Fruit fly (Drosophila melanogaster) whole organism, embryonic: ENCODE data around the gene CG9664.

Experiments
- Asciz ChIP-seq: fragments of 200-800 bp; sonication (Bioruptor generic); optimal IDR thresholded peaks from 2 replicates; lab custom pipeline; 2017; ENCODE audit warnings: missing biosample characterization, mild to moderate bottlenecking, missing genetic modification characterization, missing genetic modification reagents
- CG10366 ChIP-seq: fragments of 200-800 bp; sonication (Bioruptor generic); IDR thresholded peaks from 2 replicates; pipeline ENCODE4 v1.3.6; 2022; ENCODE audit warnings: missing biosample characterization, missing genetic modification characterization
- CG10654 ChIP-seq: fragments of 200-800 bp; sonication (Bioruptor generic); optimal IDR thresholded peaks from 2 replicates; lab custom pipeline; 2016; ENCODE audit warnings: missing biosample characterization, missing genetic modification characterization
- CG12071 ChIP-seq: fragments of 200-800 bp; sonication (Bioruptor generic); optimal IDR thresholded peaks from 3 replicates; lab custom pipeline; 2018; ENCODE audit warnings: missing biosample characterization, mild to moderate bottlenecking, missing genetic modification characterization
- CG1647 ChIP-seq: fragments of 200-800 bp; sonication (Bioruptor generic); optimal IDR thresholded peaks from 3 replicates; lab custom pipeline; 2016; ENCODE audit warnings: missing biosample characterization, missing genetic modification characterization
- CG18599 ChIP-seq: fragments of 200-800 bp; sonication (Bioruptor generic); optimal IDR thresholded peaks from 3 replicates; lab custom pipeline; 2017; ENCODE audit warnings: missing biosample characterization, missing genetic modification characterization, mild to moderate bottlenecking, moderate library complexity, missing genetic modification reagents
- CG2116 ChIP-seq: fragments of 200-800 bp; sonication (Bioruptor generic); optimal IDR thresholded peaks from 3 replicates; lab custom pipeline; 2018; ENCODE audit warnings: missing biosample characterization, mild to moderate bottlenecking, missing genetic modification characterization
- CG31441 ChIP-seq: fragments of 200-800 bp; sonication (Bioruptor generic); IDR thresholded peaks from 2 replicates; pipeline ENCODE4 v1.3.6; 2022; ENCODE audit warnings: missing biosample characterization, missing genetic modification characterization
- CG3163 ChIP-seq: fragments of 200-800 bp; sonication (Bioruptor generic); optimal IDR thresholded peaks from 3 replicates; lab custom pipeline; 2016; ENCODE audit warnings: missing biosample characterization, missing genetic modification characterization
- CG34376 ChIP-seq: fragments of 200-800 bp; sonication (Bioruptor generic); optimal IDR thresholded peaks from 2 replicates; lab custom pipeline; 2018; ENCODE audit warnings: missing biosample characterization, mild to moderate bottlenecking, missing genetic modification characterization
- CG3726 ChIP-seq: fragments of 200-800 bp; sonication (Bioruptor generic); IDR thresholded peaks from 3 replicates; pipeline ENCODE4, ENCODE4 v1.3.6; 2022; ENCODE audit warnings: missing biosample characterization, missing genetic modification characterization
- CG42726 ChIP-seq: fragments of 200-800 bp; sonication (Bioruptor generic); IDR thresholded peaks from 2 replicates; pipeline ENCODE4 v1.3.6; 2022; ENCODE audit warnings: missing biosample characterization, missing genetic modification characterization; ENCODE audit not compliant: partially characterized antibody
- CG4404 ChIP-seq: fragments of 200-800 bp; sonication (Bioruptor generic); IDR thresholded peaks from 2 replicates; pipeline ENCODE4 v1.3.6; 2022; ENCODE audit warnings: missing biosample characterization, missing genetic modification characterization
- CG5180 ChIP-seq: fragments of 200-800 bp; sonication (Bioruptor generic); optimal IDR thresholded peaks from 3 replicates; lab custom pipeline; 2017; ENCODE audit warnings: missing biosample characterization, missing genetic modification characterization, mild to moderate bottlenecking, moderate library complexity, missing genetic modification reagents
- CG6765 ChIP-seq: fragments of 200-800 bp; sonication (Bioruptor generic); optimal IDR thresholded peaks from 3 replicates; lab custom pipeline; 2017; ENCODE audit warnings: missing biosample characterization, mild to moderate bottlenecking, missing genetic modification characterization
- CG7271 ChIP-seq: fragments of 200-800 bp; sonication (Bioruptor generic); optimal IDR thresholded peaks from 2 replicates; lab custom pipeline; 2018; ENCODE audit warnings: missing biosample characterization, mild to moderate bottlenecking, missing genetic modification characterization, moderate library complexity
- CG8281 ChIP-seq: fragments of 200-800 bp; sonication (Bioruptor generic); optimal IDR thresholded peaks from 2 replicates; lab custom pipeline; 2018; ENCODE audit warnings: missing biosample characterization, mild to moderate bottlenecking, missing genetic modification characterization, moderate library complexity
- CG8359 ChIP-seq: fragments of 200-800 bp; sonication (Bioruptor generic); optimal IDR thresholded peaks from 2 replicates; lab custom pipeline; 2017; ENCODE audit warnings: missing biosample characterization, mild to moderate bottlenecking, missing genetic modification characterization, borderline replicate concordance
- Dp ChIP-seq: fragments of 200-800 bp; sonication (Bioruptor generic); optimal IDR thresholded peaks from 2 replicates; lab custom pipeline; 2018; ENCODE audit warnings: missing biosample characterization, mild to moderate bottlenecking, missing genetic modification characterization, moderate library complexity
- Eip74EF ChIP-seq, 2 experiments: fragments of 200-800 bp in 1 of 2; fragments of >200 bp in 1 of 2; sonication (Bioruptor generic) in 1 of 2; optimal IDR thresholded peaks; 2 replicates each; lab custom pipeline; 2017 to 2019; ENCODE audit warnings: missing biosample characterization in 2 of 2, missing genetic modification characterization in 2 of 2, mild to moderate bottlenecking in 1 of 2, moderate library complexity in 1 of 2
- GATAe ChIP-seq: fragments of 200-800 bp; sonication (Bioruptor generic); conservative IDR thresholded peaks from 2 replicates; pipeline ENCODE4 v1.3.6; 2022; ENCODE audit warnings: missing biosample characterization, missing genetic modification characterization
- HHEX ChIP-seq: fragments of 200-800 bp; sonication (Bioruptor generic); optimal IDR thresholded peaks from 3 replicates; lab custom pipeline; 2017; ENCODE audit warnings: missing biosample characterization, mild to moderate bottlenecking, missing genetic modification characterization, missing genetic modification reagents
- HLH54F ChIP-seq: fragments of 200-800 bp; sonication (Bioruptor generic); optimal IDR thresholded peaks from 3 replicates; lab custom pipeline; 2016; ENCODE audit warnings: missing biosample characterization, missing genetic modification characterization
- Jarid2 ChIP-seq: fragments of 200-800 bp; sonication (Bioruptor generic); optimal IDR thresholded peaks from 3 replicates; lab custom pipeline; 2017; ENCODE audit warnings: mild to moderate bottlenecking, missing biosample characterization, missing genetic modification reagents, missing genetic modification characterization
- MBD-R2 ChIP-seq: fragments of 200-800 bp; sonication (Bioruptor generic); IDR thresholded peaks from 2 replicates; pipeline ENCODE4 v1.3.6; 2022; ENCODE audit warnings: missing biosample characterization, missing genetic modification characterization
- Med ChIP-seq: fragments of 200-800 bp; sonication (Bioruptor generic); peaks from one replicate; lab custom pipeline; 2016; ENCODE audit warnings: missing biosample characterization, missing genetic modification characterization, mild to moderate bottlenecking, inconsistent platforms, moderate library complexity
- Meics ChIP-seq: fragments of 200-800 bp; sonication (Bioruptor generic); optimal IDR thresholded peaks from 2 replicates; lab custom pipeline; 2017; ENCODE audit warnings: missing biosample characterization, mild to moderate bottlenecking, missing genetic modification characterization
- Mrtf ChIP-seq: fragments of 200-800 bp; sonication (Bioruptor generic); IDR thresholded peaks from 3 replicates; pipeline ENCODE4 v1.3.6; 2022; ENCODE audit warnings: missing biosample characterization, missing genetic modification characterization
- Oli ChIP-seq: fragments of 200-800 bp; sonication (Bioruptor generic); optimal IDR thresholded peaks from 2 replicates; lab custom pipeline; 2018; ENCODE audit warnings: missing biosample characterization, mild to moderate bottlenecking, missing genetic modification characterization, moderate library complexity
- PHDP ChIP-seq: fragments of 200-800 bp; sonication (Bioruptor generic); optimal IDR thresholded peaks from 3 replicates; lab custom pipeline; 2018; ENCODE audit warnings: missing biosample characterization, mild to moderate bottlenecking, missing genetic modification characterization, moderate library complexity
- TFAM ChIP-seq: fragments of 200-800 bp; sonication (Bioruptor generic); optimal IDR thresholded peaks from 2 replicates; lab custom pipeline; 2017; ENCODE audit warnings: missing biosample characterization, missing genetic modification characterization, inconsistent platforms
- aop ChIP-seq: fragments of 200-800 bp; sonication (Bioruptor generic); IDR thresholded peaks from 2 replicates; pipeline ENCODE4 v1.3.6; 2022; ENCODE audit warnings: missing biosample characterization, missing genetic modification characterization
- ara ChIP-seq: fragments of 200-800 bp; sonication (Bioruptor generic); IDR thresholded peaks from 2 replicates; pipeline ENCODE4 v1.3.6; 2022; ENCODE audit warnings: missing biosample characterization, missing genetic modification characterization
- br ChIP-seq: fragments of >200 bp; optimal IDR thresholded peaks from 2 replicates; lab custom pipeline; 2017
- cwo ChIP-seq: fragments of 200-800 bp; sonication (Bioruptor generic); optimal IDR thresholded peaks from 3 replicates; lab custom pipeline; 2017; ENCODE audit warnings: missing biosample characterization, missing genetic modification characterization, mild to moderate bottlenecking, moderate library complexity, missing genetic modification reagents
- gsb ChIP-seq: fragments of 200-800 bp; sonication (Bioruptor generic); IDR thresholded peaks from 2 replicates; pipeline ENCODE4 v1.3.6; 2022; ENCODE audit warnings: missing biosample characterization, missing genetic modification characterization
- gt ChIP-seq: fragments of 200-800 bp; sonication (Bioruptor generic); IDR thresholded peaks from 2 replicates; pipeline ENCODE4 v1.3.6; 2022; ENCODE audit warnings: missing biosample characterization, missing genetic modification characterization
- h ChIP-seq: fragments of >200 bp; optimal IDR thresholded peaks from 2 replicates; lab custom pipeline; 2017
- lab ChIP-seq: fragments of 200-800 bp; sonication (Bioruptor generic); optimal IDR thresholded peaks from 3 replicates; lab custom pipeline; 2017; ENCODE audit warnings: missing biosample characterization, missing genetic modification characterization, mild to moderate bottlenecking, moderate library complexity, missing genetic modification reagents
- mirr ChIP-seq: fragments of 200-800 bp; sonication (Bioruptor generic); optimal IDR thresholded peaks from 3 replicates; lab custom pipeline; 2018; ENCODE audit warnings: missing biosample characterization, mild to moderate bottlenecking, missing genetic modification characterization
- nerfin-2 ChIP-seq: fragments of 200-800 bp; sonication (Bioruptor generic); IDR thresholded peaks from 2 replicates; pipeline ENCODE4 v1.3.6; 2022; ENCODE audit warnings: missing biosample characterization, missing genetic modification characterization; ENCODE audit not compliant: partially characterized antibody
- pb ChIP-seq: fragments of 200-800 bp; sonication (Bioruptor generic); optimal IDR thresholded peaks from 3 replicates; lab custom pipeline; 2016; ENCODE audit warnings: missing biosample characterization, missing genetic modification characterization
- pfk ChIP-seq: fragments of 200-800 bp; sonication (Bioruptor generic); optimal IDR thresholded peaks from 2 replicates; lab custom pipeline; 2018; ENCODE audit warnings: missing biosample characterization, mild to moderate bottlenecking, missing genetic modification characterization, moderate library complexity
- rib ChIP-seq: fragments of 200-800 bp; sonication (Bioruptor generic); IDR thresholded peaks from 2 replicates; pipeline ENCODE4 v1.3.6; 2022; ENCODE audit warnings: missing biosample characterization, missing genetic modification characterization
- schlank ChIP-seq: fragments of 200-800 bp; sonication (Bioruptor generic); optimal IDR thresholded peaks from 2 replicates; lab custom pipeline; 2018; ENCODE audit warnings: missing biosample characterization, mild to moderate bottlenecking, missing genetic modification characterization
- sqz ChIP-seq: fragments of 200-800 bp; sonication (Bioruptor generic); optimal IDR thresholded peaks from 3 replicates; lab custom pipeline; 2018; ENCODE audit warnings: missing biosample characterization, mild to moderate bottlenecking, missing genetic modification characterization
- ssp ChIP-seq: fragments of 200-800 bp; sonication (Bioruptor generic); IDR thresholded peaks from 2 replicates; pipeline ENCODE4 v1.3.6; 2022; ENCODE audit warnings: missing biosample characterization, missing genetic modification characterization

CG9664 gene

dm6 chr2L:3323319-3324287 lies 29.1 kb upstream of the CG9664 start, which contains the start of gene CG33281 (continued):
- TF ChIP-seq mirr (GFP tag; lab: Kevin White, UChicago) (peak; percentile 67), CG12071 (GFP tag; lab: Kevin White, UChicago) (peak; percentile 73), CG3726 (GFP tag; lab: Robert Waterston, UW) (no peak), CG34376 (peak; percentile 43), CG18599 (GFP tag; lab: Kevin White, UChicago) (peak; percentile 49), pfk (GFP tag; lab: Kevin White, UChicago) (peak; percentile 12), CG31441 (peak; percentile 23; the same call in 1 of the 2 replicates), gsb (GFP tag; lab: Robert Waterston, UW) (0 out of 2 replicates have a peak, but pooled peaks have one; percentile 28), cwo (peak; percentile 84), Jarid2 (GFP tag; lab: Kevin White, UChicago) (peak; percentile 9), CG7271 (no peak), CG8359 (GFP tag; lab: Kevin White, UChicago) (peak; percentile 33), HLH54F (GFP tag; lab: Kevin White, UChicago) (no peak), nerfin-2 (no peak), HHEX (GFP tag; lab: Kevin White, UChicago) (peak; percentile 75), Mrtf (GFP tag; lab: Robert Waterston, UW) (no peak), Asciz (GFP tag; lab: Kevin White, UChicago) (peak; percentile 56), Meics (GFP tag; lab: Kevin White, UChicago) (peak; percentile 93), CG4404 (no peak), GATAe (GFP tag; lab: Robert Waterston, UW) (peak; percentile 73), aop (no peak), ssp (no peak), schlank (tag; lab: Kevin White, UChicago) (no peak), lab (peak; percentile 63), CG5180 (GFP tag; lab: Kevin White, UChicago) (peak; percentile 59), ara (GFP tag; lab: Robert Waterston, UW) (0 out of 2 replicates have a peak, but pooled peaks have one; percentile 37), CG10654 (GFP tag; lab: Kevin White, UChicago) (no peak), CG6765 (GFP tag; lab: Kevin White, UChicago) (peak; percentile 51), CG8281 (tag; lab: Kevin White, UChicago) (peak; percentile 29), TFAM (GFP tag; lab: Kevin White, UChicago) (no peak), PHDP (peak; percentile 4)
- TF ChIP-seq, all 482 proteins: peak for 45

DNA sequence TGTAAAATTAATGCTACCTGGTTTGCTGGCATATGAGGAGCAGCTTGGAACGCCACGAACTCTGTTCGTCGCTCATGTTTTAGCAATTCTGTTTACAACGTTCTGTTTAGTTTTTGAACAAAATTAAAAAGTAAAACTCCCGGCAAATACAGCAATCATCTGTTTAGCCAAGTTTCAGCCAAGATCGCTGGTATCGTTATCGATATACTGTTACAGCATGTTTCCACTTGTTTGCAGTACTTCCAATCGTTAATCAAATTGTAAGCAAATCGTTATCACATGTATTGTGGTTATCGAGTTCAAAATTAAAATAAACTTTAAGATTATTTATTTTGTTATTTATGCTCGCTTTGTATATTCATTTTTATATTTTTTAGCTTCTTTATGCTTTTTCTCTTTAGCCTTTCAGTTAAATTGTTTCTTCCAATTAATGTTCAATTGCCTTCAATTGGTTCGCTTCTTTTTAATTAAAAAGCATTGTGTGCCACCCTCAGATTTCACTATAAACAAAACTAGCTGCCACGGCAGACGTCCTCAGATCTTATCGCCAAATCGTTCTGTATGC lies 25.3 kb upstream of the CG9664 start, which contains the start of the genes Fign and CG8837:
Fign (minus strand) TSS at position 142 of the 565 bp plus-strand sequence.
CG8837 (plus strand) TSS at position 515 of the 565 bp plus-strand sequence.
- TF ChIP-seq pb (GFP tag; lab: Kevin White, UChicago), result no peak
- no peak for TF ChIP-seq h
- peak; percentile 60 for TF ChIP-seq MBD-R2
- peak; percentile 52 for TF ChIP-seq Med
- TF ChIP-seq CG31441, result no peak
- TF ChIP-seq CG10366 (GFP tag; lab: Robert Waterston, UW), result no peak
- no peak for TF ChIP-seq CG3163 (GFP tag; lab: Kevin White, UChicago)
- no peak; the same call in 1 of the 2 replicates for TF ChIP-seq CG42726 (GFP tag; lab: Robert Waterston, UW)
- TF ChIP-seq rib (GFP tag; lab: Robert Waterston, UW), result no peak
- TF ChIP-seq Eip74EF (GFP tag; optimal IDR thresholded peaks at IDR 0.05; lab: Kevin White, UChicago), result no peak
- no peak for TF ChIP-seq sqz (GFP tag; lab: Kevin White, UChicago)
- no peak for TF ChIP-seq HHEX (GFP tag; lab: Kevin White, UChicago)
- TF ChIP-seq CG7271, result no peak
- no peak for TF ChIP-seq br (lab: Kevin White, UChicago)
- TF ChIP-seq CG8281 (tag; lab: Kevin White, UChicago), result no peak
- TF ChIP-seq TFAM (GFP tag; lab: Kevin White, UChicago), result no peak
- no peak for TF ChIP-seq CG1647 (GFP tag; lab: Kevin White, UChicago)
- peak; percentile 73 for TF ChIP-seq CG2116
- TF ChIP-seq gt (GFP tag; lab: Robert Waterston, UW), result no peak
- TF ChIP-seq Oli (tag; lab: Kevin White, UChicago), result no peak
- TF ChIP-seq Dp (GFP tag; lab: Kevin White, UChicago), result peak; percentile 94
